Fruit fly (Drosophila melanogaster) whole organism, embryonic: ENCODE results near the gene CG2712.

ENCODE experiments used
- Atf6 ChIP-seq: fragments of 200-800 bp; sonication (Bioruptor generic); IDR thresholded peaks from 2 replicates; pipeline ENCODE4 v1.3.6; 2022; ENCODE audit warnings: missing biosample characterization, missing genetic modification characterization
- Bgb ChIP-seq: fragments of 200-800 bp; sonication (Bioruptor generic); IDR thresholded peaks from 2 replicates; pipeline ENCODE4 v1.3.6; 2022; ENCODE audit warnings: missing biosample characterization, missing genetic modification characterization; ENCODE audit not compliant: partially characterized antibody
- Blimp-1 ChIP-seq: fragments of 200-800 bp; sonication (Bioruptor generic); optimal IDR thresholded peaks from 3 replicates; lab custom pipeline; 2018; ENCODE audit warnings: missing biosample characterization, missing genetic modification characterization, mild to moderate bottlenecking, moderate library complexity, missing genetic modification reagents
- CG10321 ChIP-seq: fragments of 200-800 bp; sonication (Bioruptor generic); IDR thresholded peaks from 2 replicates; pipeline ENCODE4 v1.3.6; 2022; ENCODE audit warnings: missing biosample characterization, missing genetic modification characterization
- CG10431 ChIP-seq: fragments of 200-800 bp; sonication (Bioruptor generic); optimal IDR thresholded peaks from 3 replicates; lab custom pipeline; 2018; ENCODE audit warnings: missing biosample characterization, mild to moderate bottlenecking, missing genetic modification characterization
- CG10462 ChIP-seq: fragments of 200-800 bp; sonication (Bioruptor generic); optimal IDR thresholded peaks from 2 replicates; lab custom pipeline; 2016; ENCODE audit warnings: missing biosample characterization, missing genetic modification characterization
- CG12236 ChIP-seq: fragments of 200-800 bp; sonication (Bioruptor generic); optimal IDR thresholded peaks from 2 replicates; lab custom pipeline; 2016; ENCODE audit warnings: missing biosample characterization, missing genetic modification characterization
- CG12299 ChIP-seq: fragments of 200-800 bp; sonication (Bioruptor generic); optimal IDR thresholded peaks from 2 replicates; lab custom pipeline; 2018; ENCODE audit warnings: missing biosample characterization, mild to moderate bottlenecking, missing genetic modification characterization
- CG12659 ChIP-seq: fragments of 200-800 bp; sonication (Bioruptor generic); optimal IDR thresholded peaks from 3 replicates; lab custom pipeline; 2017; ENCODE audit warnings: mild to moderate bottlenecking, missing biosample characterization, missing genetic modification reagents, missing genetic modification characterization
- CG30020 ChIP-seq: fragments of 200-800 bp; optimal IDR thresholded peaks from 2 replicates; lab custom pipeline; 2019; ENCODE audit warnings: missing biosample characterization, mild to moderate bottlenecking, missing genetic modification characterization, moderate library complexity
- CG3838 ChIP-seq: fragments of 200-800 bp; sonication (Bioruptor generic); optimal IDR thresholded peaks from 3 replicates; lab custom pipeline; 2016; ENCODE audit warnings: missing biosample characterization, missing genetic modification characterization
- CG4282 ChIP-seq: fragments of 200-800 bp; sonication (Bioruptor generic); optimal IDR thresholded peaks from 2 replicates; lab custom pipeline; 2016; ENCODE audit warnings: missing biosample characterization, missing genetic modification characterization
- CG43689 ChIP-seq: fragments of 200-800 bp; sonication (Bioruptor generic); IDR thresholded peaks from 2 replicates; pipeline ENCODE4 v1.3.6; 2022; ENCODE audit warnings: missing biosample characterization, missing genetic modification characterization
- CG6689 ChIP-seq: fragments of 200-800 bp; sonication (Bioruptor generic); IDR thresholded peaks from 2 replicates; pipeline ENCODE4 v1.3.6; 2022; ENCODE audit warnings: missing biosample characterization, missing genetic modification characterization
- CG6765 ChIP-seq: fragments of 200-800 bp; sonication (Bioruptor generic); optimal IDR thresholded peaks from 3 replicates; lab custom pipeline; 2017; ENCODE audit warnings: missing biosample characterization, mild to moderate bottlenecking, missing genetic modification characterization
- CG7987 ChIP-seq: fragments of 200-800 bp; sonication (Bioruptor generic); optimal IDR thresholded peaks from 2 replicates; lab custom pipeline; 2018; ENCODE audit warnings: missing biosample characterization, mild to moderate bottlenecking, missing genetic modification characterization, moderate library complexity
- CG9876 ChIP-seq: fragments of 200-800 bp; sonication (Bioruptor generic); optimal IDR thresholded peaks from 2 replicates; lab custom pipeline; 2016; ENCODE audit warnings: missing biosample characterization, missing genetic modification characterization
- CHES-1-like ChIP-seq: fragments of 200-800 bp; sonication (Bioruptor generic); optimal IDR thresholded peaks from 2 replicates; lab custom pipeline; 2016; ENCODE audit warnings: missing biosample characterization, missing genetic modification characterization
- D19B ChIP-seq: fragments of 200-800 bp; sonication (Bioruptor generic); optimal IDR thresholded peaks from 2 replicates; lab custom pipeline; 2017; ENCODE audit warnings: missing biosample characterization, mild to moderate bottlenecking, missing genetic modification characterization
- Dad ChIP-seq: fragments of 200-800 bp; sonication (Bioruptor generic); optimal IDR thresholded peaks from 3 replicates; lab custom pipeline; 2016; ENCODE audit warnings: missing biosample characterization, missing genetic modification characterization
- E2f1 ChIP-seq: fragments of 200-800 bp; sonication (Bioruptor generic); IDR thresholded peaks from 2 replicates; pipeline ENCODE4 v1.3.6; 2022; ENCODE audit warnings: missing biosample characterization, missing genetic modification characterization
- Elba2 ChIP-seq: fragments of 200-800 bp; sonication (Bioruptor generic); optimal IDR thresholded peaks from 3 replicates; lab custom pipeline; 2016; ENCODE audit warnings: missing biosample characterization, missing genetic modification characterization
- Fer1 ChIP-seq: fragments of 200-800 bp; sonication (Bioruptor generic); optimal IDR thresholded peaks from 2 replicates; lab custom pipeline; 2017; ENCODE audit warnings: missing biosample characterization, mild to moderate bottlenecking, missing genetic modification characterization
- MTF-1 ChIP-seq: fragments of 200-800 bp; sonication (Bioruptor generic); optimal IDR thresholded peaks from 2 replicates; lab custom pipeline; 2018; ENCODE audit warnings: missing biosample characterization, mild to moderate bottlenecking, missing genetic modification characterization, borderline replicate concordance
- Max ChIP-seq: fragments of 200-800 bp; sonication (Bioruptor generic); optimal IDR thresholded peaks from 2 replicates; lab custom pipeline; 2016; ENCODE audit warnings: missing biosample characterization, mild to moderate bottlenecking, missing genetic modification characterization
- NC2α ChIP-seq: fragments of 200-800 bp; sonication (Bioruptor generic); optimal IDR thresholded peaks from 2 replicates; lab custom pipeline; 2016; ENCODE audit warnings: missing biosample characterization, missing genetic modification characterization
- Trl ChIP-seq, 3 experiments: fragments of >200 bp in 2 of 3; fragments of 200-800 bp in 1 of 3; sonication (Bioruptor generic) in 1 of 3; optimal IDR thresholded peaks; 2 replicates in 1 of 3; 3 replicates in 2 of 3; lab custom pipeline; 2016 to 2017; ENCODE audit warnings: missing biosample characterization in 1 of 3, missing genetic modification characterization in 1 of 3
- abd-A ChIP-seq: fragments of 200-800 bp; sonication (Bioruptor generic); optimal IDR thresholded peaks from 3 replicates; lab custom pipeline; 2019; ENCODE audit warnings: missing biosample characterization, mild to moderate bottlenecking, missing genetic modification characterization, moderate library complexity
- crp ChIP-seq, 2 experiments: fragments of 200-800 bp; sonication (Bioruptor generic); optimal IDR thresholded peaks; 2 replicates in 1 of 2; 3 replicates in 1 of 2; lab custom pipeline; 2017; ENCODE audit warnings: missing biosample characterization in 2 of 2, missing genetic modification characterization in 2 of 2, mild to moderate bottlenecking in 1 of 2, moderate library complexity in 1 of 2
- dan ChIP-seq: fragments of 200-800 bp; sonication (Bioruptor generic); IDR thresholded peaks from 2 replicates; pipeline ENCODE4 v1.3.6; 2022; ENCODE audit warnings: missing biosample characterization, missing genetic modification characterization
- dmrt11E ChIP-seq: fragments of 200-800 bp; sonication (Bioruptor generic); optimal IDR thresholded peaks from 3 replicates; lab custom pipeline; 2018; ENCODE audit warnings: missing biosample characterization, mild to moderate bottlenecking, missing genetic modification characterization, moderate library complexity
- ems ChIP-seq: fragments of 200-800 bp; sonication (Bioruptor generic); optimal IDR thresholded peaks from 3 replicates; lab custom pipeline; 2016; ENCODE audit warnings: missing biosample characterization, missing genetic modification characterization
- fd3F ChIP-seq: fragments of 200-800 bp; sonication (Bioruptor generic); optimal IDR thresholded peaks from 2 replicates; lab custom pipeline; 2018; ENCODE audit warnings: missing biosample characterization, mild to moderate bottlenecking, missing genetic modification characterization, moderate library complexity
- hkb ChIP-seq, 2 experiments: fragments of 200-800 bp in 1 of 2; fragments of >200 bp in 1 of 2; sonication (Bioruptor generic) in 1 of 2; IDR thresholded peaks in 1 of 2; optimal IDR thresholded peaks in 1 of 2; 2 replicates each; pipeline versions ENCODE4 v1.3.6 to Lab custom; 2017 to 2022; ENCODE audit warnings: missing biosample characterization in 1 of 2, missing genetic modification characterization in 1 of 2
- hth ChIP-seq: fragments of >200 bp; optimal IDR thresholded peaks from 2 replicates; lab custom pipeline; 2017; ENCODE audit warnings: inconsistent platforms
- inv ChIP-seq: fragments of 200-800 bp; sonication (Bioruptor generic); IDR thresholded peaks from 2 replicates; pipeline ENCODE4 v1.3.6; 2022; ENCODE audit warnings: missing biosample characterization, missing genetic modification characterization; ENCODE audit not compliant: partially characterized antibody
- lilli ChIP-seq: fragments of 200-800 bp; sonication (Bioruptor generic); optimal IDR thresholded peaks from 3 replicates; lab custom pipeline; 2016; ENCODE audit warnings: missing biosample characterization, missing genetic modification characterization
- maf-S ChIP-seq: fragments of 200-800 bp; sonication (Bioruptor generic); optimal IDR thresholded peaks from 2 replicates; lab custom pipeline; 2016; ENCODE audit warnings: missing biosample characterization, missing genetic modification characterization
- mam ChIP-seq: fragments of 200-800 bp; sonication (Bioruptor generic); optimal IDR thresholded peaks from 3 replicates; lab custom pipeline; 2016; ENCODE audit warnings: missing biosample characterization, missing genetic modification characterization
- mirr ChIP-seq: fragments of 200-800 bp; sonication (Bioruptor generic); optimal IDR thresholded peaks from 3 replicates; lab custom pipeline; 2018; ENCODE audit warnings: missing biosample characterization, mild to moderate bottlenecking, missing genetic modification characterization
- nmo ChIP-seq: fragments of 200-800 bp; sonication (Bioruptor generic); optimal IDR thresholded peaks from 2 replicates; lab custom pipeline; 2018; ENCODE audit warnings: missing biosample characterization, mild to moderate bottlenecking, missing genetic modification characterization, moderate library complexity
- pfk ChIP-seq: fragments of 200-800 bp; sonication (Bioruptor generic); optimal IDR thresholded peaks from 2 replicates; lab custom pipeline; 2018; ENCODE audit warnings: missing biosample characterization, mild to moderate bottlenecking, missing genetic modification characterization, moderate library complexity
- rib ChIP-seq: fragments of 200-800 bp; sonication (Bioruptor generic); IDR thresholded peaks from 2 replicates; pipeline ENCODE4 v1.3.6; 2022; ENCODE audit warnings: missing biosample characterization, missing genetic modification characterization
- row ChIP-seq: fragments of 200-800 bp; sonication (Bioruptor generic); IDR thresholded peaks from 3 replicates; pipeline ENCODE4 v1.3.6; 2022; ENCODE audit warnings: missing biosample characterization, missing genetic modification characterization
- sd ChIP-seq: fragments of 200-800 bp; sonication (Bioruptor generic); optimal IDR thresholded peaks from 3 replicates; lab custom pipeline; 2018; ENCODE audit warnings: missing biosample characterization, mild to moderate bottlenecking, missing genetic modification characterization, moderate library complexity
- seq ChIP-seq: fragments of 200-800 bp; sonication (Bioruptor generic); IDR thresholded peaks from 2 replicates; pipeline ENCODE4 v1.3.6; 2022; ENCODE audit warnings: missing biosample characterization, missing genetic modification characterization
- so ChIP-seq: fragments of 200-800 bp; sonication (Bioruptor generic); IDR thresholded peaks from 3 replicates; pipeline ENCODE4 v1.3.6; 2022; ENCODE audit warnings: missing biosample characterization, missing genetic modification characterization
- sqz ChIP-seq: fragments of 200-800 bp; sonication (Bioruptor generic); optimal IDR thresholded peaks from 3 replicates; lab custom pipeline; 2018; ENCODE audit warnings: missing biosample characterization, mild to moderate bottlenecking, missing genetic modification characterization
- trem ChIP-seq: fragments of 200-800 bp; optimal IDR thresholded peaks from 3 replicates; lab custom pipeline; 2019; ENCODE audit warnings: missing biosample characterization, mild to moderate bottlenecking, missing genetic modification characterization, moderate library complexity
- tx ChIP-seq: fragments of 200-800 bp; sonication (Bioruptor generic); optimal IDR thresholded peaks from 2 replicates; lab custom pipeline; 2016; ENCODE audit warnings: missing biosample characterization, missing genetic modification characterization

CG2712 gene

DNA sequence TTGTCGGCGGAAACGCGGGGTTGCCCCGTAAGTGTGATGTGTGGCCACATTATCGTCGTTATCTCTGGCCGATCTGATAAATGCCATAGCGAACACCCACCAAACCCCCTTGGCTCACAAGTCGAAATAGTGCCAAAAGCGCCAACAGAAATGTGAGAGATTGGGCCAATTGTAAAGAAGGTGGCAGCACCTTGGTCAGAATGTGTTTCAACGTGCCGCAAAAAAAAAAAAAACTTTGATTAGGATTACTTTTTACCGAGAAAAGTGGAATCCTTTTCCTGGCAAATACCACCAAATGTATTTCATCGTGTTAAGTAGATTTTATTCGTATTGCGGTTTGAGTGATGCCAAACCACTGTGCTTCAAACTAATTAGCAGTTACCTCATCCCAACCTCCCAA is 10.8 kb downstream of the CG2712 start (continued):
- TF ChIP-seq nmo (GFP tag; lab: Kevin White, UChicago) (peak; percentile 62), Bgb (GFP tag; lab: Robert Waterston, UW) (no peak), ems (peak; percentile 73), tx (GFP tag; lab: Kevin White, UChicago) (peak; percentile 82), pfk (no peak), CG4282 (GFP tag; lab: Kevin White, UChicago) (peak; percentile 75), D19B (peak; percentile 76), hth (lab: Kevin White, UChicago) (no peak), row (GFP tag; lab: Robert Waterston, UW) (peak; percentile 93), hkb (optimal IDR thresholded peaks at IDR 0.05; lab: Kevin White, UChicago) (no peak), hkb (GFP tag; IDR thresholded peaks at IDR 0.05; lab: Robert Waterston, UW) (peak; percentile 88), Trl (optimal IDR thresholded peaks at IDR 0.05; lab: Kevin White, UChicago) (no peak), Trl (GFP tag; optimal IDR thresholded peaks at IDR 0.05; lab: Kevin White, UChicago) (peak; percentile 75), CG12299 (peak; percentile 18), CG30020 (tag; lab: Kevin White, UChicago) (no peak), Blimp-1 (peak; percentile 53), mirr (GFP tag; lab: Kevin White, UChicago) (no peak), CG6689 (GFP tag; lab: Robert Waterston, UW) (peak; percentile 84), CG3838 (no peak), Fer1 (GFP tag; lab: Kevin White, UChicago) (peak; percentile 86), so (GFP tag; lab: Robert Waterston, UW) (peak; percentile 85), trem (tag; lab: Kevin White, UChicago) (no peak), MTF-1 (peak; percentile 15), CHES-1-like (GFP tag; lab: Kevin White, UChicago) (peak; percentile 85), CG10462 (GFP tag; lab: Kevin White, UChicago) (peak; percentile 2), Elba2 (GFP tag; lab: Kevin White, UChicago) (no peak), CG12659 (GFP tag; lab: Kevin White, UChicago) (peak; percentile 86), mam (GFP tag; lab: Kevin White, UChicago) (peak; percentile 88), CG43689 (GFP tag; lab: Robert Waterston, UW) (peak; percentile 72), crp (GFP tag; optimal IDR thresholded peaks at IDR 0.05; lab: Kevin White, UChicago) (peak in 1 of 2 experiments; percentile 14), NC2α (peak; percentile 29), lilli (peak; percentile 92), inv (GFP tag; lab: Robert Waterston, UW) (no peak), CG7987 (GFP tag; lab: Kevin White, UChicago) (no peak), Max (GFP tag; lab: Kevin White, UChicago) (peak; percentile 56), CG10431 (GFP tag; lab: Kevin White, UChicago) (no peak), CG12236 (peak; percentile 20), rib (GFP tag; lab: Robert Waterston, UW) (peak; percentile 89), fd3F (GFP tag; lab: Kevin White, UChicago) (peak; percentile 85), CG9876 (GFP tag; lab: Kevin White, UChicago) (peak; percentile 64), Atf6 (GFP tag; lab: Robert Waterston, UW) (peak; percentile 94), sqz (no peak), CG10321 (GFP tag; lab: Robert Waterston, UW) (peak; percentile 72), seq (peak; percentile 83), CG6765 (GFP tag; lab: Kevin White, UChicago) (no peak), maf-S (peak; percentile 78), Dad (GFP tag; lab: Kevin White, UChicago) (peak; percentile 72), abd-A (tag; lab: Kevin White, UChicago) (no peak), dmrt11E (tag; lab: Kevin White, UChicago) (no peak), sd (tag; lab: Kevin White, UChicago) (peak; percentile 65), dan (GFP tag; lab: Robert Waterston, UW) (no peak), E2f1 (GFP tag; lab: Robert Waterston, UW) (peak; percentile 85)
